Worm (Caenorhabditis elegans): ENCODE measurements around the gene rft-1.

ce11 chrV:4421475-4421874 lies 21.5 kb downstream of the rft-1 start, which contains the start of gene skr-14:
- TF ChIP-seq lin-39 (tag; optimal IDR thresholded peaks at IDR 0.05) = no peak
- no peak for TF ChIP-seq egl-5 (tag; optimal IDR thresholded peaks at IDR 0.05)
- TF ChIP-seq ama-1 (optimal IDR thresholded peaks at IDR 0.05) = no peak
- TF ChIP-seq tbx-2 (tag; optimal IDR thresholded peaks at IDR 0.05) = no peak
- no peak for TF ChIP-seq unc-62 (GFP tag; optimal IDR thresholded peaks at IDR 0.05)
- no peak for TF ChIP-seq elt-3 (tag; optimal IDR thresholded peaks at IDR 0.05)
- TF ChIP-seq elt-2 (tag; optimal IDR thresholded peaks at IDR 0.05) = no peak

All from whole organism, L3 larva.